Worm (Caenorhabditis elegans): Measurements from ENCODE around the gene Y7A5A.2.

- TF ChIP-seq nhr-76 (tag; optimal IDR thresholded peaks at IDR 0.05): no peak
- no peak for TF ChIP-seq lin-13 (GFP tag; optimal IDR thresholded peaks at IDR 0.05)
- no peak for TF ChIP-seq nhr-19 (GFP tag; conservative IDR thresholded peaks at IDR 0.05)
- TF ChIP-seq elt-2 (tag; optimal IDR thresholded peaks at IDR 0.05): no peak
- TF ChIP-seq ama-1 (optimal IDR thresholded peaks at IDR 0.05): no peak
- no peak for TF ChIP-seq unc-62 (GFP tag; optimal IDR thresholded peaks at IDR 0.05)
- TF ChIP-seq mdl-1 (tag; optimal IDR thresholded peaks at IDR 0.05): no peak
- no peak for TF ChIP-seq ztf-11 (tag; optimal IDR thresholded peaks at IDR 0.05)
- TF ChIP-seq pqm-1 (tag; optimal IDR thresholded peaks at IDR 0.05): no peak
- no peak for TF ChIP-seq unc-130 (tag; optimal IDR thresholded peaks at IDR 0.05)
Observed at ce11 chrX:15742310-15742709, 30.2 kb downstream of the Y7A5A.2 start, which contains the start of gene nhr-255.

Data from whole organism, L1 larva.